Fruit fly (Drosophila melanogaster): Measurements from ENCODE around the gene CG18294.

DNA sequence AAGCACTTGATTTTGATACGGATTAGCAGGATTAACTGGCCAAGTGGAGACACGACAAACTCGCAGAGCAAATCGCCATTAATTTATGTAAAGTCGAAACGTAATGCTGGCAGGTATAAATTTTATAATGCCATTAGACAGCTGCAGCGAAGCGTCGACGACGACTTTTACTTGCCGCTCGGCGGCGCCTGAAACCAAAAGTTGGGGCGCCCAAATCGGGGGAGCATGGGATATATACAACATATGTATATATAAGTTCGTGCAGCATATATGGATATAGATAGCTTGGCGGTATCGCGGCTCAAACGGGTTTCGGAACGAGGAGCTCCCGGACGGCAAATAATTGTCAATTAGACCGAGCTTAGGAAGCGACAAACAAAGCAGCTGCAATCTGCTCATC lies 45.3 kb upstream of the CG18294 start, which contains the start of gene Cpr76Bc:
- TF ChIP-seq CG8478 (optimal IDR thresholded peaks at IDR 0.05) (no peak), CTCF (optimal IDR thresholded peaks at IDR 0.05) (no peak)

Data from S2 (cell line).